Worm (Caenorhabditis elegans) whole organism, mixed stage, embryonic: ENCODE results near the gene F34D10.3.

Experiments used
- ceh-39 ChIP-seq: fragments of 150-350 bp; optimal IDR thresholded peaks from 2 replicates; lab custom pipeline; 2014; ENCODE audit warnings: missing biosample characterization, missing genetic modification characterization
- elt-3 ChIP-seq: fragments of 150-350 bp; optimal IDR thresholded peaks from 2 replicates; lab custom pipeline; 2014; ENCODE audit warnings: missing biosample characterization, missing genetic modification characterization
- nhr-237 ChIP-seq: fragments of 150-350 bp; optimal IDR thresholded peaks from 2 replicates; lab custom pipeline; 2014; ENCODE audit warnings: missing biosample characterization, missing genetic modification characterization
- nhr-28 ChIP-seq: fragments of 150-350 bp; optimal IDR thresholded peaks from 2 replicates; lab custom pipeline; 2014; ENCODE audit warnings: missing biosample characterization, missing genetic modification characterization
- nhr-76 ChIP-seq: sonication (generic microtip); optimal IDR thresholded peaks from 2 replicates; lab custom pipeline; 2017; ENCODE audit warnings: missing biosample characterization, missing genetic modification characterization

ce11 chrIII:3716073-3716659, 17.9 kb upstream of the F34D10.3 start:
- TF ChIP-seq nhr-28 (tag; lab: Kevin White, UChicago) (no peak), nhr-76 (tag; lab: Kevin White, UChicago) (no peak), nhr-237 (tag; lab: Kevin White, UChicago) (no peak), elt-3 (no peak), ceh-39 (tag; lab: Kevin White, UChicago) (no peak)
